Worm (Caenorhabditis elegans): ENCODE measurements around the gene F09G8.7.

Gene F09G8.7

DNA sequence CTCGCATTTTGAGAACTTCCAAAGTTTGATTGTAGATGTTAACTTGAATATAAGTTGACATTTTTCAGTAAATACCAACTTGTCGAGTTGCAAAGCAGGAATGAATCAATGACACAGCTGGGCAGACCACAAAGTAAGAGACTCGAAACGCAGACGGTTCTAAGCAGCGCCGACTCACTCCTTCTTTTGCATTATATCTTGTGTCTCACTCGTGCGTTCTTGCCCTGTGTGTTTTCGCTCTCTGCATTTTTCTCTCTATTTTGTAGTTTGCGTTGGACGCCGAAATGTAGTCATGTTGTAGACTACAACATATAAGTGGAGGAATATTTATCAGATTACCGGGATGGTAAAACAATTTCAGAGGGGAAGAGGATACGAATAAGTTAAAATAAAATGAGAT, 25.3 kb downstream of the F09G8.7 start, which contains the start of gene C02F5.12:
Gene C02F5.12 (minus strand): TSS at position 221 of the 400 bp plus-strand sequence.
- TF ChIP-seq hlh-8 (tag; optimal IDR thresholded peaks at IDR 0.05), result no peak
- TF ChIP-seq K09A11.1 (tag; optimal IDR thresholded peaks at IDR 0.05; ENCODE audit: insufficient read depth), result no peak
- no peak for TF ChIP-seq C38D4.7 (GFP tag; optimal IDR thresholded peaks at IDR 0.05)
- peak; percentile 7 for TF ChIP-seq nhr-232 (tag; optimal IDR thresholded peaks at IDR 0.05)
- TF ChIP-seq ceh-30 (tag; optimal IDR thresholded peaks at IDR 0.05), result peak; percentile 100
- no peak for TF ChIP-seq ttx-3 (tag; optimal IDR thresholded peaks at IDR 0.05)
- peak; percentile 31 for TF ChIP-seq hlh-30 (tag; optimal IDR thresholded peaks at IDR 0.05; ENCODE audit: insufficient read depth)

DNA sequence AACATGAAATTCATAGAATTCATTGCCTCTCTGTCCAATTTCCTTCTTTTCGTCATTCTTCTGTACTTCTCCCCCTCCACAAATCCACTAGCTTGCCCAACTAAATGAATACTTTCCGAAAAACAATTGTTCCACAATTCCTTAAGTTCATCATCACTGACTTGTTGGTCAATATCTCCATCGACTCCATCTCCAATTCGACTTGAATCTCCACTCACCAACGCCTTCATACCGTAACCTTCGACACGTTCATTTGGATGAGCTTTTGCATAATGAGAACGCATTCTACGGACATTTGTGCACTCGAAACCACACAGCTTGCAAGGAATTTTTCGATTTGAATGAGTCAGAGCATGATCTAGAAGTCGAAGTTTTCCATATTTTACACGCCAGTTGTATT, 27.2 kb downstream of the F09G8.7 start:
- no peak for TF ChIP-seq pat-9 (tag; optimal IDR thresholded peaks at IDR 0.05)
- TF ChIP-seq ceh-24 (tag; optimal IDR thresholded peaks at IDR 0.05), result no peak
- no peak for TF ChIP-seq T23F11.4 (GFP tag; optimal IDR thresholded peaks at IDR 0.05)
- TF ChIP-seq ceh-14 (tag; optimal IDR thresholded peaks at IDR 0.05), result no peak
- TF ChIP-seq K09A11.1 (tag; optimal IDR thresholded peaks at IDR 0.05; ENCODE audit: insufficient read depth), result no peak
- no peak for TF ChIP-seq C38D4.7 (GFP tag; optimal IDR thresholded peaks at IDR 0.05)
- TF ChIP-seq pax-1 (tag; optimal IDR thresholded peaks at IDR 0.05), result no peak
- no peak for TF ChIP-seq sdc-2 (tag; optimal IDR thresholded peaks at IDR 0.05)
- no peak for TF ChIP-seq ceh-45 (GFP tag; IDR thresholded peaks at IDR 0.05)
- no peak for TF ChIP-seq gmeb-2 (tag; optimal IDR thresholded peaks at IDR 0.05)
- no peak for TF ChIP-seq ceh-22 (tag; optimal IDR thresholded peaks at IDR 0.05)
- no peak for TF ChIP-seq hlh-30 (tag; optimal IDR thresholded peaks at IDR 0.05; ENCODE audit: insufficient read depth)
- TF ChIP-seq ceh-2 (tag; optimal IDR thresholded peaks at IDR 0.05), result no peak
- TF ChIP-seq ztf-16 (tag; optimal IDR thresholded peaks at IDR 0.05), result no peak
- no peak for TF ChIP-seq nhr-11 (tag; optimal IDR thresholded peaks at IDR 0.05)

DNA sequence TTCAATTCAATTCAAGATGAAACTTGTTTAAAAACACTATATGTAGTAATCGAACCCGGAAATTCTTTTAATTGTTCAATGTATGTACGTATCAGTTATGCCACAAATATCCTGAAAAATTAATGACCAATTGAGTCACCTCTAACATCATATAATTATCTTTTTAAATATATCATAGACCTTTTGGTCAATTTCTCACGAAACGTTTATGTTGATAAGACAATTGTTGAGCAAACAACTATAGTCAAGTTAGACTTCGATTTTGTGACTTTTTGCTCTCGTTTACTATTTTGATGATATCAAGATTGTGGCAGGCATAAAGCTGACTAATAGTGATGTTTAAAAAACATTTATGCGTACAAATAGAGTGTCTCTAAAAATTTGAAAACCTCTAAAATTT, 27.9 kb downstream of the F09G8.7 start:
- TF ChIP-seq elt-2 (tag; optimal IDR thresholded peaks at IDR 0.05), result peak; percentile 24
- TF ChIP-seq pax-1 (tag; optimal IDR thresholded peaks at IDR 0.05), result no peak
- TF ChIP-seq zip-5 (tag; optimal IDR thresholded peaks at IDR 0.05), result no peak
- TF ChIP-seq ama-1 (optimal IDR thresholded peaks at IDR 0.05), result no peak

DNA sequence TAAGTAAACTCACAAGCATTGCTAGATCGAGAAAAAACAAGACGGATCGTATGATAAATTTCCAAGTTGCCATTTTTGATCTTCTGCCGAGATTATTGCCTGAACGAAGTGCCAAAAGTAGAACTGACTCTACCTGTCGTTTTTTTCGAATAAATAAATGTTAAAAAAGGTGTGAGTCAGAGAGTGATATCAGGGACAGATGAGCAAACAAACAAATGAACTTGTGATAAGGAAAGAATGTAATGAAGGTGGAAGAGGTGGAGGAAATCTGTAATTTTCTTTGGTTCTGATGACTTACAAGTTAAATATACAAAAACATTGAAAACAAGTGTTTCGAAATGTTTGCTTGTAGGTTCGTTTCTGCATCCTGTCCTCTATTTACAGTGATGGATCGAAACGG, 28.8 kb downstream of the F09G8.7 start, which contains the start of gene tsp-1:
Gene tsp-1 (minus strand): TSS at position 99 of the 400 bp plus-strand sequence.
- TF ChIP-seq pha-2 (tag; optimal IDR thresholded peaks at IDR 0.05) (no peak), dmd-4 (tag; optimal IDR thresholded peaks at IDR 0.05; ENCODE audit: borderline replicate concordance) (no peak), unc-42 (tag; optimal IDR thresholded peaks at IDR 0.05) (no peak), hlh-30 (tag; optimal IDR thresholded peaks at IDR 0.05; ENCODE audit: insufficient read depth) (no peak), ceh-30 (tag; optimal IDR thresholded peaks at IDR 0.05) (no peak), mec-3 (tag; optimal IDR thresholded peaks at IDR 0.05; ENCODE audit: borderline replicate concordance) (no peak), elt-2 (tag; optimal IDR thresholded peaks at IDR 0.05) (peak; percentile 24), ets-4 (tag; optimal IDR thresholded peaks at IDR 0.05) (no peak)

DNA sequence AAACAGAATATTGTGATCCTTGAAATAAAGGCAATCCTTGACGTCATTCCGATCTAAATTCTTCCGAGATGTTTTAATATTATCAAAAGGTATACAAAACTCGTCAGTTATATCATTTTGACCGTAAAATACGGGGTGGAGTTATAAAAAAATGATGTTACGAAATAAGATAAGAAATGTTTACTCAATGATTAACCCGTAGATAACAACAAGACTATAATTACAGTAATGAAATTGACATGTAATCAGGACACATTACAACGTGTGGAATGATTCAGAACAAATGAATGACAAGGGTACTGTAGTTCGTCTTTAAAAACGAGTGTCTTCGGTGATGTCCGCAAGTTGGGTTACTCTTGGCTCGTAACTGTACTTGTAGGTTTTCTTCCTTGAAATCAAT, 30.3 kb downstream of the F09G8.7 start, which contains the start of gene tsp-2:
Gene tsp-2 (minus strand): TSS at position 109 of the 400 bp plus-strand sequence.
- TF ChIP-seq ceh-45 (GFP tag; IDR thresholded peaks at IDR 0.05) (no peak), C38D4.7 (GFP tag; optimal IDR thresholded peaks at IDR 0.05) (no peak), tbx-7 (tag; optimal IDR thresholded peaks at IDR 0.05) (no peak), hlh-6 (tag; optimal IDR thresholded peaks at IDR 0.05) (no peak), elt-2 (tag; optimal IDR thresholded peaks at IDR 0.05) (peak; percentile 71), ceh-31 (tag; optimal IDR thresholded peaks at IDR 0.05) (no peak)

DNA sequence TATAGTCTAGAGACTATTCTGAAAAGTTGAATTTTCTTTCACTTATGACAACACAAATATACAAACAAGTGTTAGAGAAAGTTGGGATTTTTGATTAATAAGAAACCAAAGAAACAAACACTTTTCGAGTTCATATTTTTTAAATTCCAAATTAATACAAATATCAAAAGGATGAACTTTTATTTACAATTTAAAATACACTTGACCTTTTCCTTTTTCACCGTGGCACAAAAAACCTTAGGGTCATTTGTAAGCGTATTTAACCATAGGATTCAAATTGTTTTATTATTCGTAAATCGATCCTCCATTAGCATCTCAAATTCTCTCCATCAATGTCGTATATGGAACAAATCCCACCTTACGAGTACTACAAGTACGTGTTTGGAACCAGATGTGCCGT, 32.3 kb downstream of the F09G8.7 start, which contains the start of gene C02F5.5:
Gene C02F5.5 (plus strand): TSS at position 301 of the 400 bp plus-strand sequence.
- TF ChIP-seq eyg-1 (tag; optimal IDR thresholded peaks at IDR 0.05) (no peak), elt-2 (tag; optimal IDR thresholded peaks at IDR 0.05) (no peak), fax-1 (tag; optimal IDR thresholded peaks at IDR 0.05) (no peak), ceh-24 (tag; optimal IDR thresholded peaks at IDR 0.05) (no peak), sox-4 (tag; optimal IDR thresholded peaks at IDR 0.05) (no peak), K02D7.2 (tag; optimal IDR thresholded peaks at IDR 0.05) (no peak), elt-4 (tag; optimal IDR thresholded peaks at IDR 0.05) (no peak), ceh-2 (tag; optimal IDR thresholded peaks at IDR 0.05) (no peak), pax-1 (tag; optimal IDR thresholded peaks at IDR 0.05) (no peak), ceh-18 (tag; optimal IDR thresholded peaks at IDR 0.05) (no peak), unc-42 (tag; optimal IDR thresholded peaks at IDR 0.05) (no peak)
